Worm (Caenorhabditis elegans): Measurements from ENCODE around the gene nsph-4.3.

DNA sequence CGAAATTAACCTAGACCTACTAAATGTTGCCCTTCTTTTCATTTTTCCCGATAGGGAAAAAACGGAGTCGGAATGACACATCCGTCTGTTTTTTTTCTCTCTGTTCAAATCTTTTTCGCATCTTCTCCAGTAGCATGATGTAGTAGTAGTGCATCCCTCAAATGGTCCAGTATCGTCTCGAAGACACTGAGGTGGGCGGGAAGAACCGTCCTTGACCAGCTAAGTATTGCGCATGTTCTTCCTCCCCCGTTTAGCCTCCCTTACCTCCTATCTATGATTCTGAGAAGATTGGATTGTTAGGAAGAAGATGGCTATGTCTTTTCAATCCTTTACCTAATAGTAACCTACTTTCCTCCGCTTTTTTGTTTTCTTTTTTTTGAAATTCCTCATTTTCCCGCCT lies 13.9 kb upstream of the nsph-4.3 start:
- no peak for TF ChIP-seq ztf-23 (GFP tag; IDR thresholded peaks at IDR 0.05)
- TF ChIP-seq klf-2 (GFP tag; conservative IDR thresholded peaks at IDR 0.05): no peak
- no peak for TF ChIP-seq ref-1 (GFP tag; conservative IDR thresholded peaks at IDR 0.05)
- no peak for TF ChIP-seq T22C8.4 (GFP tag; IDR thresholded peaks at IDR 0.05)
- TF ChIP-seq cog-1 (tag; optimal IDR thresholded peaks at IDR 0.05): no peak
- TF ChIP-seq flt-1 (GFP tag; IDR thresholded peaks at IDR 0.05): no peak
- no peak for TF ChIP-seq med-1 (GFP tag; optimal IDR thresholded peaks at IDR 0.05; ENCODE audit: insufficient read depth)
- TF ChIP-seq tab-1 (GFP tag; IDR thresholded peaks at IDR 0.05): no peak
